Fruit fly (Drosophila melanogaster) whole organism, embryonic: Measurements from ENCODE around the gene Coa8.

Experiments
- B-H2 ChIP-seq: fragments of 200-800 bp; sonication (Bioruptor generic); optimal IDR thresholded peaks from 2 replicates; lab custom pipeline; 2018; ENCODE audit warnings: missing biosample characterization, mild to moderate bottlenecking, missing genetic modification characterization
- CG10543 ChIP-seq: fragments of 200-800 bp; sonication (Bioruptor generic); optimal IDR thresholded peaks from 3 replicates; lab custom pipeline; 2017; ENCODE audit warnings: missing biosample characterization, mild to moderate bottlenecking, missing genetic modification characterization, moderate library complexity
- CG1233 ChIP-seq: fragments of 200-800 bp; sonication (Bioruptor generic); optimal IDR thresholded peaks from 4 replicates; lab custom pipeline; 2018; ENCODE audit warnings: missing biosample characterization, mild to moderate bottlenecking, missing genetic modification characterization
- CG12659 ChIP-seq: fragments of 200-800 bp; sonication (Bioruptor generic); optimal IDR thresholded peaks from 3 replicates; lab custom pipeline; 2017; ENCODE audit warnings: mild to moderate bottlenecking, missing biosample characterization, missing genetic modification reagents, missing genetic modification characterization
- CG13287 ChIP-seq: fragments of 200-800 bp; sonication (Bioruptor generic); IDR thresholded peaks from 2 replicates; pipeline ENCODE4 v1.3.6; 2022; ENCODE audit warnings: missing biosample characterization, missing genetic modification characterization; ENCODE audit not compliant: partially characterized antibody
- CG13424 ChIP-seq: fragments of 200-800 bp; sonication (Bioruptor generic); optimal IDR thresholded peaks from 2 replicates; lab custom pipeline; 2019; ENCODE audit warnings: missing biosample characterization, mild to moderate bottlenecking, missing genetic modification characterization, moderate library complexity
- CG13894 ChIP-seq: fragments of 200-800 bp; sonication (Bioruptor generic); optimal IDR thresholded peaks from 3 replicates; lab custom pipeline; 2018; ENCODE audit warnings: missing biosample characterization, mild to moderate bottlenecking, missing genetic modification characterization, moderate library complexity
- CG14710 ChIP-seq: fragments of 200-800 bp; sonication (Bioruptor generic); optimal IDR thresholded peaks from 3 replicates; lab custom pipeline; 2019; ENCODE audit warnings: missing biosample characterization, mild to moderate bottlenecking, missing genetic modification characterization, moderate library complexity
- CG15514 ChIP-seq: fragments of 200-800 bp; sonication (Bioruptor generic); optimal IDR thresholded peaks from 3 replicates; lab custom pipeline; 2017; ENCODE audit warnings: missing biosample characterization, missing genetic modification characterization, mild to moderate bottlenecking, moderate library complexity, missing genetic modification reagents
- CG1603 ChIP-seq: fragments of 200-800 bp; sonication (Bioruptor generic); optimal IDR thresholded peaks from 2 replicates; lab custom pipeline; 2019; ENCODE audit warnings: missing biosample characterization, mild to moderate bottlenecking, missing genetic modification characterization, moderate library complexity
- CG18476 ChIP-seq: fragments of 200-800 bp; sonication (Bioruptor generic); optimal IDR thresholded peaks from 2 replicates; lab custom pipeline; 2016; ENCODE audit warnings: missing biosample characterization, mild to moderate bottlenecking, missing genetic modification characterization
- CG2116 ChIP-seq: fragments of 200-800 bp; sonication (Bioruptor generic); optimal IDR thresholded peaks from 3 replicates; lab custom pipeline; 2018; ENCODE audit warnings: missing biosample characterization, mild to moderate bottlenecking, missing genetic modification characterization
- CG2678 ChIP-seq: fragments of 200-800 bp; sonication (Bioruptor generic); optimal IDR thresholded peaks from 3 replicates; lab custom pipeline; 2019; ENCODE audit warnings: missing biosample characterization, mild to moderate bottlenecking, missing genetic modification characterization, moderate library complexity
- CG3163 ChIP-seq: fragments of 200-800 bp; sonication (Bioruptor generic); optimal IDR thresholded peaks from 3 replicates; lab custom pipeline; 2016; ENCODE audit warnings: missing biosample characterization, missing genetic modification characterization
- CG3281 ChIP-seq: fragments of 200-800 bp; sonication (Bioruptor generic); optimal IDR thresholded peaks from 3 replicates; lab custom pipeline; 2017; ENCODE audit warnings: missing biosample characterization, mild to moderate bottlenecking, missing genetic modification characterization
- CG34376 ChIP-seq: fragments of 200-800 bp; sonication (Bioruptor generic); optimal IDR thresholded peaks from 2 replicates; lab custom pipeline; 2018; ENCODE audit warnings: missing biosample characterization, mild to moderate bottlenecking, missing genetic modification characterization
- CG4617 ChIP-seq: fragments of 200-800 bp; sonication (Bioruptor generic); optimal IDR thresholded peaks from 3 replicates; lab custom pipeline; 2016; ENCODE audit warnings: missing biosample characterization, missing genetic modification characterization, borderline replicate concordance
- CG5245 ChIP-seq: fragments of 200-800 bp; sonication (Bioruptor generic); optimal IDR thresholded peaks from 3 replicates; lab custom pipeline; 2016; ENCODE audit warnings: missing biosample characterization, missing genetic modification characterization
- CG6791 ChIP-seq: fragments of 200-800 bp; sonication (Bioruptor generic); IDR thresholded peaks from 3 replicates; pipeline ENCODE4 v1.3.6; 2022; ENCODE audit warnings: missing biosample characterization, missing genetic modification characterization; ENCODE audit not compliant: partially characterized antibody
- CG7928 ChIP-seq: fragments of 200-800 bp; sonication (Bioruptor generic); optimal IDR thresholded peaks from 2 replicates; lab custom pipeline; 2017; ENCODE audit warnings: missing biosample characterization, mild to moderate bottlenecking, missing genetic modification characterization
- CG8924 ChIP-seq: fragments of 200-800 bp; optimal IDR thresholded peaks from 3 replicates; lab custom pipeline; 2019; ENCODE audit warnings: missing biosample characterization, mild to moderate bottlenecking, missing genetic modification characterization, moderate library complexity
- CTCF ChIP-seq: fragments of 200-800 bp; sonication (Bioruptor generic); optimal IDR thresholded peaks from 2 replicates; lab custom pipeline; 2017; ENCODE audit warnings: missing biosample characterization, mild to moderate bottlenecking, missing genetic modification characterization, moderate library complexity
- Dp ChIP-seq: fragments of 200-800 bp; sonication (Bioruptor generic); optimal IDR thresholded peaks from 2 replicates; lab custom pipeline; 2018; ENCODE audit warnings: missing biosample characterization, mild to moderate bottlenecking, missing genetic modification characterization, moderate library complexity
- Dref ChIP-seq: fragments of 200-800 bp; sonication (Bioruptor generic); IDR thresholded peaks from 2 replicates; pipeline ENCODE4 v1.3.6; 2022; ENCODE audit warnings: missing biosample characterization, missing genetic modification characterization
- E2f2 ChIP-seq: fragments of 200-800 bp; sonication (Bioruptor generic); IDR thresholded peaks from 2 replicates; pipeline ENCODE4 v1.3.6; 2022; ENCODE audit warnings: missing biosample characterization, missing genetic modification characterization
- Fer1 ChIP-seq: fragments of 200-800 bp; sonication (Bioruptor generic); optimal IDR thresholded peaks from 2 replicates; lab custom pipeline; 2017; ENCODE audit warnings: missing biosample characterization, mild to moderate bottlenecking, missing genetic modification characterization
- Fer3 ChIP-seq: fragments of 200-800 bp; sonication (Bioruptor generic); optimal IDR thresholded peaks from 2 replicates; lab custom pipeline; 2018; ENCODE audit warnings: missing biosample characterization, mild to moderate bottlenecking, missing genetic modification characterization, moderate library complexity
- HmgZ ChIP-seq: fragments of 200-800 bp; sonication (Bioruptor generic); optimal IDR thresholded peaks from 2 replicates; lab custom pipeline; 2018; ENCODE audit warnings: missing biosample characterization, mild to moderate bottlenecking, missing genetic modification characterization
- MBD-R2 ChIP-seq: fragments of 200-800 bp; sonication (Bioruptor generic); IDR thresholded peaks from 2 replicates; pipeline ENCODE4 v1.3.6; 2022; ENCODE audit warnings: missing biosample characterization, missing genetic modification characterization
- MESR4 ChIP-seq: fragments of 200-800 bp; sonication (Bioruptor generic); optimal IDR thresholded peaks from 2 replicates; lab custom pipeline; 2018; ENCODE audit warnings: missing biosample characterization, mild to moderate bottlenecking, missing genetic modification characterization, moderate library complexity
- Scr ChIP-seq: fragments of 200-800 bp; sonication (Bioruptor generic); IDR thresholded peaks from 2 replicates; pipeline ENCODE4 v1.3.6; 2022; ENCODE audit warnings: missing biosample characterization, missing genetic modification characterization; ENCODE audit not compliant: partially characterized antibody
- Sry-δ ChIP-seq: fragments of 200-800 bp; sonication (Bioruptor generic); optimal IDR thresholded peaks from 2 replicates; lab custom pipeline; 2016; ENCODE audit warnings: missing biosample characterization, missing genetic modification characterization
- YL-1 ChIP-seq: fragments of 200-800 bp; sonication (Bioruptor generic); optimal IDR thresholded peaks from 3 replicates; lab custom pipeline; 2017; ENCODE audit warnings: missing biosample characterization, mild to moderate bottlenecking, missing genetic modification characterization
- chif ChIP-seq, 2 experiments: fragments of 200-800 bp; sonication (Bioruptor generic); optimal IDR thresholded peaks; 3 replicates each; lab custom pipeline; 2016; ENCODE audit warnings: missing biosample characterization in 2 of 2, missing genetic modification characterization in 2 of 2
- dmrt11E ChIP-seq: fragments of 200-800 bp; sonication (Bioruptor generic); optimal IDR thresholded peaks from 3 replicates; lab custom pipeline; 2018; ENCODE audit warnings: missing biosample characterization, mild to moderate bottlenecking, missing genetic modification characterization, moderate library complexity
- gem ChIP-seq: fragments of 200-800 bp; sonication (Bioruptor generic); optimal IDR thresholded peaks from 2 replicates; lab custom pipeline; 2019; ENCODE audit warnings: missing biosample characterization, mild to moderate bottlenecking, missing genetic modification characterization, moderate library complexity
- grau ChIP-seq: fragments of 200-800 bp; optimal IDR thresholded peaks from 3 replicates; lab custom pipeline; 2019; ENCODE audit warnings: missing biosample characterization, mild to moderate bottlenecking, missing genetic modification characterization, moderate library complexity
- knrl ChIP-seq: fragments of 200-800 bp; sonication (Bioruptor generic); IDR thresholded peaks from 3 replicates; pipeline ENCODE4 v1.3.6; 2022; ENCODE audit warnings: missing biosample characterization, missing genetic modification characterization; ENCODE audit not compliant: partially characterized antibody
- lilli ChIP-seq: fragments of 200-800 bp; sonication (Bioruptor generic); optimal IDR thresholded peaks from 3 replicates; lab custom pipeline; 2016; ENCODE audit warnings: missing biosample characterization, missing genetic modification characterization
- mam ChIP-seq: fragments of 200-800 bp; sonication (Bioruptor generic); optimal IDR thresholded peaks from 3 replicates; lab custom pipeline; 2016; ENCODE audit warnings: missing biosample characterization, missing genetic modification characterization
- psq ChIP-seq: fragments of 200-800 bp; sonication (Bioruptor generic); optimal IDR thresholded peaks from 2 replicates; lab custom pipeline; 2017; ENCODE audit warnings: missing biosample characterization, missing genetic modification characterization
- pzg ChIP-seq: fragments of 200-800 bp; sonication (Bioruptor generic); optimal IDR thresholded peaks from 3 replicates; lab custom pipeline; 2018; ENCODE audit warnings: missing biosample characterization, mild to moderate bottlenecking, missing genetic modification characterization, moderate library complexity
- row ChIP-seq: fragments of 200-800 bp; sonication (Bioruptor generic); IDR thresholded peaks from 3 replicates; pipeline ENCODE4 v1.3.6; 2022; ENCODE audit warnings: missing biosample characterization, missing genetic modification characterization
- sens ChIP-seq: fragments of 200-800 bp; sonication (Bioruptor generic); peaks from one replicate; lab custom pipeline; 2016; ENCODE audit warnings: missing biosample characterization, missing genetic modification characterization
- sna ChIP-seq: fragments of 200-800 bp; sonication (Bioruptor generic); IDR thresholded peaks from 2 replicates; pipeline ENCODE4 v1.3.6; 2022; ENCODE audit warnings: missing biosample characterization, missing genetic modification characterization; ENCODE audit not compliant: partially characterized antibody
- sqz ChIP-seq: fragments of 200-800 bp; sonication (Bioruptor generic); optimal IDR thresholded peaks from 3 replicates; lab custom pipeline; 2018; ENCODE audit warnings: missing biosample characterization, mild to moderate bottlenecking, missing genetic modification characterization
- stwl ChIP-seq: fragments of 200-800 bp; sonication (Bioruptor generic); optimal IDR thresholded peaks from 3 replicates; lab custom pipeline; 2018; ENCODE audit warnings: missing biosample characterization, mild to moderate bottlenecking, missing genetic modification characterization, moderate library complexity
- tgo ChIP-seq: fragments of 200-800 bp; sonication (Bioruptor generic); IDR thresholded peaks from 3 replicates; pipeline ENCODE4 v1.3.6; 2022; ENCODE audit warnings: missing biosample characterization, missing genetic modification characterization
- zen ChIP-seq: fragments of 200-800 bp; sonication (Bioruptor generic); optimal IDR thresholded peaks from 3 replicates; lab custom pipeline; 2018; ENCODE audit warnings: missing biosample characterization, mild to moderate bottlenecking, missing genetic modification characterization, moderate library complexity

Coa8 gene

DNA sequence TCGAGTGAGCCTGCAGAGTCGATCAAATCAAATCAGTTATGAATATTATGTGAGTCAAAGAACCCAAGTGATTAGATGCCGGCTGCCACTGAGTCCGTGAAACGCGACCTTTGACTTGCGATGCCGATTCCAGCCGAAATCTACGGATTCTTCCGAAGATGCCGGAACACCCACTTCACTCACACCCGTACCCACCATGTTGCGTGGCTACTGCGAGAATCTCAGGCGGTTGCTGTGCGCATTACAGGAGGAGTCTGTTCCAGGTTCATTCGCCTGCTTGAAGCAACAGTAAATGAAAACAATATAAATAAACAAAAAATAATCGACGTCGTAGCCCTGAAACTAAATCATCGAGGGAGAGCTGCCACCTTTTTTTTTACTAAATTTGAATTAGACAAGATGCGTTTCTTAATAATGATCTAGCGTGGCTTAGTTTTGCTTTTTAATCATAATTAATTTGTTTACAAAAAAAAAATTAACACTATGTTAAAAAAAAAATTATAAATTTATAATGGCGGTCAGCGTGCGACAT, 21.6 kb downstream of the Coa8 start, which contains the start of gene Ldaf1 (continued):
- TF ChIP-seq CG13894 (tag; lab: Kevin White, UChicago) (no peak), grau (tag; lab: Kevin White, UChicago) (peak; percentile 20), Dp (peak; percentile 54), dmrt11E (tag; lab: Kevin White, UChicago) (no peak), CG10543 (GFP tag; lab: Kevin White, UChicago) (peak; percentile 22), HmgZ (tag; lab: Kevin White, UChicago) (peak; percentile 24), E2f2 (GFP tag; lab: Robert Waterston, UW) (peak; percentile 71), CG5245 (no peak), pzg (GFP tag; lab: Kevin White, UChicago) (peak; percentile 33), B-H2 (peak; percentile 19), sqz (no peak), psq (GFP tag; lab: Kevin White, UChicago) (no peak), MBD-R2 (GFP tag; lab: Robert Waterston, UW) (peak; percentile 65), CG2116 (GFP tag; lab: Kevin White, UChicago) (no peak), CG7928 (peak; percentile 87), tgo (GFP tag; lab: Robert Waterston, UW) (no peak), Scr (GFP tag; lab: Robert Waterston, UW) (0 out of 2 replicates have a peak, but pooled peaks have one; percentile 23), CG14710 (peak; percentile 22), knrl (GFP tag; lab: Robert Waterston, UW) (no peak), CG2678 (peak; percentile 11), chif (GFP tag; optimal IDR thresholded peaks at IDR 0.05; lab: Kevin White, UChicago) (no peak), Sry-δ (peak; percentile 5), CG1603 (tag; lab: Kevin White, UChicago) (peak; percentile 21), YL-1 (GFP tag; lab: Kevin White, UChicago) (peak; percentile 4), CG1233 (no peak), sens (peak; percentile 69), CG18476 (GFP tag; lab: Kevin White, UChicago) (no peak), gem (tag; lab: Kevin White, UChicago) (peak; percentile 16), Dref (GFP tag; lab: Robert Waterston, UW) (peak; percentile 48), CG4617 (GFP tag; lab: Kevin White, UChicago) (peak; percentile 21), CG3163 (GFP tag; lab: Kevin White, UChicago) (no peak), CTCF (GFP tag; lab: Kevin White, UChicago) (no peak), MESR4 (GFP tag; lab: Kevin White, UChicago) (peak; percentile 20), zen (tag; lab: Kevin White, UChicago) (peak; percentile 6), lilli (GFP tag; lab: Kevin White, UChicago) (peak; percentile 5), CG13424 (tag; lab: Kevin White, UChicago) (peak; percentile 5), CG13287 (GFP tag; lab: Robert Waterston, UW) (peak; percentile 23; the same call in 1 of the 2 replicates), CG6791 (no peak), CG3281 (GFP tag; lab: Kevin White, UChicago) (peak; percentile 20), Fer1 (GFP tag; lab: Kevin White, UChicago) (peak; percentile 5), sna (no peak), stwl (tag; lab: Kevin White, UChicago) (peak; percentile 40), CG34376 (GFP tag; lab: Kevin White, UChicago) (peak; percentile 2), CG15514 (GFP tag; lab: Kevin White, UChicago) (peak; percentile 69), row (GFP tag; lab: Robert Waterston, UW) (peak; percentile 44; the same call in 1 of the 3 replicates), CG12659 (peak; percentile 28), mam (GFP tag; lab: Kevin White, UChicago) (no peak), Fer3 (tag; lab: Kevin White, UChicago) (no peak), CG8924 (tag; lab: Kevin White, UChicago) (peak; percentile 2)
